Worm (Caenorhabditis elegans) whole organism, midembryonic: ENCODE data around the gene C25H3.7.

Experiments used
- flt-1 ChIP-seq: fragments of 200-800 bp; sonication (Bioruptor generic); IDR thresholded peaks from 2 replicates; pipeline ENCODE4 v1.3.6; 2022; ENCODE audit warnings: missing genetic modification characterization, missing compliant biosample characterization
- med-1 ChIP-seq: sonication (generic microtip); optimal IDR thresholded peaks from 2 replicates; lab custom pipeline; 2017; ENCODE audit warnings: missing genetic modification characterization, mild to moderate bottlenecking, missing compliant biosample characterization, antibody characterized with exemption, missing genetic modification reagents; ENCODE audit not compliant: insufficient read depth

DNA sequence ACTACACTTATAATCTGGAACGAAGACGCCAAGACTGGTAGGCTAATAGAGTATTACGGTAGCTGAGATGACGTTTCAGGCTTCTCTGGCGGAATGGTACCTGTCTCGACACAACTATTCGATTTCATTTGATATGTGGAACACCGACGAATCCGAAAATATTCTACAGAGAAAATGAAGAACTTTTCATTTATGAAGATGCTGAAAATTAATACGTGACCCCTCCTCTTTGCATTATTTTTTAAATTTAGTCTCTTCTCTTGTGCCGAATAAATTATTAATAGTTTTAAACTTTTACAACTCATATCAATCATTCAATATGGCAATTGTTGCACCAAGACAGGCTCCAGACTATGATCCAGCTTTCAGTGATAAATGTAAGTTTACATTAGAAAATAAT, 2.7 kb downstream of the C25H3.7 start, which contains the start of gene C25H3.16:
- TF ChIP-seq flt-1 (GFP tag; lab: Robert Waterston, UW) (no peak), med-1 (GFP tag; lab: Kevin White, UChicago) (no peak)
